Fruit fly (Drosophila melanogaster): Measurements from ENCODE around the gene CG34345.

dm6 chr2L:6622642-6623162, at the start of gene CG34345:
- no peak for TF ChIP-seq h (optimal IDR thresholded peaks at IDR 0.05)
- TF ChIP-seq Sin3A (optimal IDR thresholded peaks at IDR 0.05): no peak
